Worm (Caenorhabditis elegans) whole organism, L4 larva: ENCODE results near the gene mrps-18A.

ENCODE experiments used
- D1046.2 ChIP-seq: fragments of 200-800 bp; sonication (Bioruptor generic); IDR thresholded peaks from 2 replicates; pipeline ENCODE4 v1.3.6; 2022; ENCODE audit warnings: missing genetic modification characterization, missing compliant biosample characterization
- F37D6.2 ChIP-seq: sonication (generic microtip); optimal IDR thresholded peaks from 2 replicates; lab custom pipeline; 2016; ENCODE audit warnings: mild to moderate bottlenecking, missing genetic modification characterization, missing compliant biosample characterization
- R02D3.7 ChIP-seq: fragments of 150-350 bp; sonication (generic microtip); optimal IDR thresholded peaks from 3 replicates; lab custom pipeline; 2014; ENCODE audit warnings: missing biosample characterization, missing genetic modification characterization
- T20F7.1 ChIP-seq: fragments of 200-800 bp; sonication (Bioruptor generic); optimal IDR thresholded peaks from 2 replicates; lab custom pipeline; 2018; ENCODE audit warnings: mild to moderate bottlenecking, missing genetic modification characterization, missing compliant biosample characterization
- T26A8.4 ChIP-seq: fragments of 200-800 bp; sonication (Bioruptor generic); IDR thresholded peaks from 2 replicates; pipeline ENCODE4 v1.3.6; 2022; ENCODE audit warnings: missing genetic modification characterization, missing compliant biosample characterization
- Y48G9A.11 ChIP-seq: fragments of 200-800 bp; sonication (Bioruptor generic); IDR thresholded peaks from 2 replicates; pipeline ENCODE4 v1.3.6; 2022; ENCODE audit warnings: missing genetic modification reagents, missing genetic modification characterization, missing compliant biosample characterization
- Y5F2A.4 ChIP-seq: fragments of 200-800 bp; sonication (Bioruptor generic); optimal IDR thresholded peaks from 2 replicates; lab custom pipeline; 2018; ENCODE audit warnings: mild to moderate bottlenecking, missing genetic modification characterization, missing compliant biosample characterization
- aha-1 ChIP-seq: fragments of 150-350 bp; peaks from one replicate; lab custom pipeline; 2014; ENCODE audit warnings: missing biosample characterization, missing genetic modification characterization
- ceh-20 ChIP-seq: fragments of 200-800 bp; sonication (Bioruptor generic); IDR thresholded peaks from 2 replicates; pipeline ENCODE4 v1.3.6; 2022; ENCODE audit warnings: missing genetic modification reagents, missing genetic modification characterization, missing compliant biosample characterization
- ceh-44 ChIP-seq: fragments of 200-800 bp; sonication (Bioruptor generic); IDR thresholded peaks from 2 replicates; pipeline ENCODE4 v1.3.6; 2022; ENCODE audit warnings: missing genetic modification reagents, missing genetic modification characterization, missing compliant biosample characterization
- cey-2 ChIP-seq: sonication (generic microtip); optimal IDR thresholded peaks from 3 replicates; lab custom pipeline; 2017; ENCODE audit warnings: missing genetic modification characterization, mild to moderate bottlenecking, missing compliant biosample characterization, antibody characterized with exemption, borderline replicate concordance; ENCODE audit not compliant: insufficient read depth
- ctbp-1 ChIP-seq: fragments of 200-800 bp; sonication (Bioruptor generic); IDR thresholded peaks from 2 replicates; pipeline ENCODE4 v1.3.6; 2022; ENCODE audit warnings: missing genetic modification reagents, missing genetic modification characterization, missing compliant biosample characterization
- daf-8 ChIP-seq: fragments of 200-800 bp; sonication (Bioruptor generic); IDR thresholded peaks from 2 replicates; pipeline ENCODE4 v1.3.6; 2022; ENCODE audit warnings: missing genetic modification characterization, missing compliant biosample characterization
- dmd-6 ChIP-seq: fragments of 200-800 bp; sonication (Bioruptor generic); IDR thresholded peaks from 2 replicates; pipeline ENCODE4 v1.3.6; 2022; ENCODE audit warnings: missing genetic modification reagents, missing genetic modification characterization, missing compliant biosample characterization
- dmd-8 ChIP-seq: fragments of 200-800 bp; sonication (Bioruptor generic); IDR thresholded peaks from 2 replicates; pipeline ENCODE4 v1.3.6; 2022; ENCODE audit warnings: missing genetic modification characterization, missing compliant biosample characterization
- dmd-9 ChIP-seq: fragments of 200-800 bp; sonication (Bioruptor generic); IDR thresholded peaks from 2 replicates; pipeline ENCODE4 v1.3.6; 2022; ENCODE audit warnings: missing genetic modification reagents, missing genetic modification characterization, missing compliant biosample characterization
- dpl-1 ChIP-seq: fragments of 150-350 bp; optimal IDR thresholded peaks from 2 replicates; lab custom pipeline; 2014; ENCODE audit warnings: missing biosample characterization, missing genetic modification reagents, missing genetic modification characterization
- duxl-1 ChIP-seq: sonication (generic microtip); optimal IDR thresholded peaks from 2 replicates; lab custom pipeline; 2016; ENCODE audit warnings: mild to moderate bottlenecking, missing genetic modification characterization, moderate library complexity, missing compliant biosample characterization; ENCODE audit not compliant: poor library complexity
- dve-1 ChIP-seq: sonication (generic microtip); optimal IDR thresholded peaks from 2 replicates; lab custom pipeline; 2017; ENCODE audit warnings: antibody characterized with exemption, mild to moderate bottlenecking, missing genetic modification characterization, missing compliant biosample characterization; ENCODE audit not compliant: insufficient read depth
- hmg-1.1 ChIP-seq: fragments of 200-800 bp; sonication (Bioruptor generic); IDR thresholded peaks from 2 replicates; pipeline ENCODE4 v1.3.6; 2022; ENCODE audit warnings: missing genetic modification reagents, missing genetic modification characterization, missing compliant biosample characterization
- jun-1 ChIP-seq: fragments of 150-350 bp; optimal IDR thresholded peaks from 2 replicates; lab custom pipeline; 2014; ENCODE audit warnings: missing biosample characterization, missing genetic modification reagents, missing genetic modification characterization
- lin-15B ChIP-seq: fragments of 150-350 bp; sonication (generic microtip); optimal IDR thresholded peaks from 3 replicates; lab custom pipeline; 2014; ENCODE audit warnings: missing biosample characterization, missing genetic modification characterization
- lin-29 ChIP-seq: fragments of 200-800 bp; sonication (Bioruptor generic); IDR thresholded peaks from 2 replicates; pipeline ENCODE4 v1.3.6; 2022; ENCODE audit warnings: missing genetic modification reagents, missing genetic modification characterization, missing compliant biosample characterization
- lin-38 ChIP-seq: fragments of 200-800 bp; sonication (Bioruptor generic); IDR thresholded peaks from 2 replicates; pipeline ENCODE4 v1.3.6; 2022; ENCODE audit warnings: missing genetic modification reagents, missing genetic modification characterization, missing compliant biosample characterization
- madf-5 ChIP-seq, 2 experiments: fragments of 200-800 bp; sonication (Bioruptor generic); IDR thresholded peaks; 2 replicates each; pipeline ENCODE4 v1.3.6; 2022; ENCODE audit warnings: missing compliant biosample characterization in 2 of 2, missing genetic modification characterization in 2 of 2
- madf-9 ChIP-seq: fragments of 200-800 bp; sonication (Bioruptor generic); conservative IDR thresholded peaks from 2 replicates; pipeline ENCODE4 v1.3.6; 2022; ENCODE audit warnings: missing genetic modification reagents, missing genetic modification characterization, missing compliant biosample characterization
- mdt-29 ChIP-seq: fragments of 200-800 bp; sonication (Bioruptor generic); IDR thresholded peaks from 2 replicates; pipeline ENCODE4 v1.3.6; 2022; ENCODE audit warnings: missing genetic modification reagents, missing genetic modification characterization, missing compliant biosample characterization
- mep-1 ChIP-seq: fragments of 150-350 bp; sonication (generic microtip); optimal IDR thresholded peaks from 3 replicates; lab custom pipeline; 2014; ENCODE audit warnings: missing biosample characterization, missing genetic modification characterization
- mes-2 ChIP-seq: sonication (generic microtip); optimal IDR thresholded peaks from 2 replicates; lab custom pipeline; 2016; ENCODE audit warnings: missing genotype, mild to moderate bottlenecking, missing genetic modification characterization, missing compliant biosample characterization; ENCODE audit not compliant: poor library complexity, severe bottlenecking
- mxl-2 ChIP-seq: fragments of 200-800 bp; sonication (Bioruptor generic); conservative IDR thresholded peaks from 2 replicates; pipeline ENCODE4 v1.3.6; 2022; ENCODE audit warnings: missing genetic modification reagents, missing genetic modification characterization, missing compliant biosample characterization
- nhr-10 ChIP-seq: fragments of 150-350 bp; optimal IDR thresholded peaks from 2 replicates; lab custom pipeline; 2014; ENCODE audit warnings: missing biosample characterization, missing genetic modification characterization
- nhr-111 ChIP-seq: fragments of 200-800 bp; sonication (Bioruptor generic); optimal IDR thresholded peaks from 2 replicates; lab custom pipeline; 2018; ENCODE audit warnings: mild to moderate bottlenecking, missing genetic modification characterization, missing compliant biosample characterization
- nhr-237 ChIP-seq: sonication (generic microtip); optimal IDR thresholded peaks from 2 replicates; lab custom pipeline; 2017; ENCODE audit warnings: missing biosample characterization, missing genetic modification characterization
- nhr-28 ChIP-seq: fragments of 150-350 bp; optimal IDR thresholded peaks from 2 replicates; lab custom pipeline; 2014; ENCODE audit warnings: missing biosample characterization, missing genetic modification characterization
- nhr-42 ChIP-seq: fragments of 200-800 bp; sonication (Bioruptor generic); IDR thresholded peaks from 2 replicates; pipeline ENCODE4 v1.3.6; 2022; ENCODE audit warnings: missing genetic modification characterization, missing compliant biosample characterization
- nhr-77 ChIP-seq: fragments of 150-350 bp; optimal IDR thresholded peaks from 2 replicates; lab custom pipeline; 2014; ENCODE audit warnings: missing biosample characterization, missing genetic modification characterization
- pha-4 ChIP-seq, 2 experiments: fragments of 150-350 bp in 1 of 2; fragments of 200-800 bp in 1 of 2; sonication (Bioruptor generic) in 1 of 2; IDR thresholded peaks in 1 of 2; optimal IDR thresholded peaks in 1 of 2; 2 replicates each; pipeline versions ENCODE4 v1.3.6 to Lab custom; 2014 to 2022; ENCODE audit warnings: missing genetic modification characterization in 2 of 2, missing genetic modification reagents in 2 of 2, missing biosample characterization in 1 of 2, missing compliant biosample characterization in 1 of 2
- php-3 ChIP-seq: fragments of 200-800 bp; sonication (Bioruptor generic); IDR thresholded peaks from 2 replicates; pipeline ENCODE4 v1.3.6; 2022; ENCODE audit warnings: missing genetic modification reagents, missing genetic modification characterization, missing compliant biosample characterization
- skn-1 ChIP-seq: fragments of 150-350 bp; optimal IDR thresholded peaks from 2 replicates; lab custom pipeline; 2014; ENCODE audit warnings: missing biosample characterization, missing genetic modification characterization
- snpc-1.2 ChIP-seq: fragments of 200-800 bp; sonication (Bioruptor generic); IDR thresholded peaks from 2 replicates; pipeline ENCODE4 v1.3.6; 2022; ENCODE audit warnings: missing genetic modification reagents, missing genetic modification characterization, missing compliant biosample characterization
- snpc-4 ChIP-seq: fragments of 150-350 bp; optimal IDR thresholded peaks from 2 replicates; lab custom pipeline; 2014; ENCODE audit warnings: missing biosample characterization, missing genetic modification characterization
- spr-1 ChIP-seq: sonication (generic microtip); optimal IDR thresholded peaks from 2 replicates; lab custom pipeline; 2016; ENCODE audit warnings: mild to moderate bottlenecking, missing genetic modification characterization, missing compliant biosample characterization
- spr-3 ChIP-seq: fragments of 200-800 bp; sonication (Bioruptor generic); optimal IDR thresholded peaks from 2 replicates; lab custom pipeline; 2018; ENCODE audit warnings: mild to moderate bottlenecking, missing genetic modification characterization, missing compliant biosample characterization
- tag-97 ChIP-seq: fragments of 200-800 bp; sonication (Bioruptor generic); IDR thresholded peaks from 2 replicates; pipeline ENCODE4 v1.3.6; 2022; ENCODE audit warnings: missing genetic modification characterization, missing compliant biosample characterization
- tra-1 ChIP-seq: fragments of 200-800 bp; sonication (Bioruptor generic); IDR thresholded peaks from 2 replicates; pipeline ENCODE4 v1.3.6; 2022; ENCODE audit warnings: missing genetic modification reagents, missing genetic modification characterization, missing compliant biosample characterization
- unc-39 ChIP-seq: sonication (generic microtip); optimal IDR thresholded peaks from 2 replicates; lab custom pipeline; 2017; ENCODE audit warnings: missing biosample characterization, missing genetic modification characterization
- unc-62 ChIP-seq, 3 experiments: fragments of 150-350 bp in 1 of 3; sonication (generic microtip); optimal IDR thresholded peaks in 2 of 3; peaks in 1 of 3; 1 replicate in 1 of 3; 2 replicates in 2 of 3; lab custom pipeline; 2014 to 2017; ENCODE audit warnings: missing biosample characterization in 3 of 3, missing genetic modification characterization in 3 of 3, missing genetic modification reagents in 3 of 3, missing genotype in 1 of 3
- vab-7 ChIP-seq: fragments of 200-800 bp; sonication (Bioruptor generic); IDR thresholded peaks from 2 replicates; pipeline ENCODE4 v1.3.6; 2022; ENCODE audit warnings: missing genetic modification reagents, missing genetic modification characterization, missing compliant biosample characterization
- zfp-3 ChIP-seq: fragments of 200-800 bp; sonication (Bioruptor generic); conservative IDR thresholded peaks from 2 replicates; pipeline ENCODE4 v1.3.6; 2022; ENCODE audit warnings: missing genetic modification reagents, missing genetic modification characterization, missing compliant biosample characterization

Gene mrps-18A

ce11 chrIII:8319100-8319499 is 12.6 kb downstream of the mrps-18A start, which contains the start of gene F10E9.11 (continued):
- TF ChIP-seq T20F7.1 (GFP tag; lab: Kevin White, UChicago) (peak; percentile 36), nhr-77 (tag; lab: Kevin White, UChicago) (no peak), D1046.2 (GFP tag; lab: Robert Waterston, UW) (no peak; the same call in 1 of the 2 replicates), vab-7 (GFP tag; lab: Robert Waterston, UW) (peak; percentile 37; the same call in 1 of the 2 replicates), mxl-2 (no peak), cey-2 (tag; lab: Kevin White, UChicago) (no peak), mes-2 (tag; lab: Kevin White, UChicago) (peak; percentile 98), tra-1 (GFP tag; lab: Robert Waterston, UW) (0 out of 2 replicates have a peak, but pooled peaks have one; percentile 20), T26A8.4 (GFP tag; lab: Robert Waterston, UW) (peak; percentile 45; the same call in 1 of the 2 replicates), dmd-9 (GFP tag; lab: Robert Waterston, UW) (no peak), snpc-1.2 (GFP tag; lab: Robert Waterston, UW) (0 out of 2 replicates have a peak, but pooled peaks have one; percentile 53), skn-1 (tag; lab: Kevin White, UChicago) (no peak), R02D3.7 (tag; lab: Kevin White, UChicago) (no peak), Y5F2A.4 (no peak), F37D6.2 (tag; lab: Kevin White, UChicago) (peak; percentile 56), lin-15B (tag; lab: Kevin White, UChicago) (no peak), ceh-44 (peak; percentile 48; the same call in 1 of the 2 replicates), ceh-20 (GFP tag; lab: Robert Waterston, UW) (peak; percentile 26; the same call in 1 of the 2 replicates), pha-4 (GFP tag; IDR thresholded peaks at IDR 0.05; lab: Robert Waterston, UW) (no peak), pha-4 (tag; optimal IDR thresholded peaks at IDR 0.05; lab: Kevin White, UChicago) (peak; percentile 18), dmd-6 (peak; percentile 68; the same call in 1 of the 2 replicates), duxl-1 (tag; lab: Kevin White, UChicago) (peak; percentile 57), hmg-1.1 (GFP tag; lab: Robert Waterston, UW) (peak; percentile 63), php-3 (no peak), unc-39 (tag; lab: Kevin White, UChicago) (no peak), mdt-29 (GFP tag; lab: Robert Waterston, UW) (no peak), dve-1 (tag; lab: Kevin White, UChicago) (peak; percentile 72), madf-5 (GFP tag; IDR thresholded peaks at IDR 0.05; lab: Robert Waterston, UW) (no peak), unc-62 (GFP tag; optimal IDR thresholded peaks at IDR 0.05 in 1 of 2; lab: Kevin White, UChicago) (peak in 1 of 2 experiments; percentile 17), unc-62 (tag; optimal IDR thresholded peaks at IDR 0.05; lab: Kevin White, UChicago) (no peak), snpc-4 (tag; lab: Kevin White, UChicago) (no peak), spr-3 (GFP tag; lab: Kevin White, UChicago) (no peak), madf-9 (GFP tag; lab: Robert Waterston, UW) (peak; percentile 51; the same call in 1 of the 2 replicates), dmd-8 (no peak), nhr-10 (tag; lab: Kevin White, UChicago) (no peak), spr-1 (tag; lab: Kevin White, UChicago) (peak; percentile 55), nhr-111 (GFP tag; lab: Kevin White, UChicago) (no peak), aha-1 (peak; percentile 87), lin-38 (GFP tag; lab: Robert Waterston, UW) (peak; percentile 78), jun-1 (tag; lab: Kevin White, UChicago) (no peak), ctbp-1 (GFP tag; lab: Robert Waterston, UW) (no peak), mep-1 (tag; lab: Kevin White, UChicago) (peak; percentile 58), nhr-237 (tag; lab: Kevin White, UChicago) (no peak), zfp-3 (GFP tag; lab: Robert Waterston, UW) (no peak), Y48G9A.11 (GFP tag; lab: Robert Waterston, UW) (peak; percentile 82), tag-97 (no peak), nhr-42 (GFP tag; lab: Robert Waterston, UW) (no peak), lin-29 (no peak), dpl-1 (peak; percentile 96), nhr-28 (tag; lab: Kevin White, UChicago) (peak; percentile 4), daf-8 (no peak)
